Fruit fly (Drosophila melanogaster) Kc167 (cell line): ENCODE results near the gene CG46307.

ENCODE experiments used
- h ChIP-seq: fragments of >200 bp; optimal IDR thresholded peaks from 3 replicates; lab custom pipeline; 2018; ENCODE audit warnings: missing external identifiers
- insv ChIP-seq: fragments of >200 bp; optimal IDR thresholded peaks from 3 replicates; lab custom pipeline; 2018; ENCODE audit warnings: missing external identifiers
- psq ChIP-seq: fragments of >200 bp; optimal IDR thresholded peaks from 2 replicates; lab custom pipeline; 2017; ENCODE audit warnings: missing external identifiers

dm6 chr2L:21149053-21149452 lies 44.7 kb downstream of the CG46307 start:
- no peak for TF ChIP-seq h (lab: Kevin White, UChicago)
- TF ChIP-seq psq (lab: Kevin White, UChicago): no peak
- TF ChIP-seq insv: no peak
